Worm (Caenorhabditis elegans): ENCODE data around the gene C08E8.2.

C08E8.2 gene

ce11 chrV:18382590-18382989, 26.9 kb upstream of the C08E8.2 start, which contains the start of gene nhr-288:
TSS of gene nhr-288 (minus strand) at chrV:18382690.
- no peak for TF ChIP-seq scrt-1 (GFP tag; IDR thresholded peaks at IDR 0.05)
- no peak for TF ChIP-seq pes-1 (GFP tag; IDR thresholded peaks at IDR 0.05)

- TF ChIP-seq tbx-37 (GFP tag; conservative IDR thresholded peaks at IDR 0.05) = no peak
- TF ChIP-seq hmbx-1 (tag; optimal IDR thresholded peaks at IDR 0.05) = no peak
- no peak for TF ChIP-seq ceh-13 (GFP tag; optimal IDR thresholded peaks at IDR 0.05)
- TF ChIP-seq sea-1 (GFP tag; conservative IDR thresholded peaks at IDR 0.05) = no peak
- TF ChIP-seq hmg-4 (GFP tag; optimal IDR thresholded peaks at IDR 0.05) = no peak
- TF ChIP-seq ets-7 (tag; optimal IDR thresholded peaks at IDR 0.05) = no peak
- no peak for TF ChIP-seq pes-1 (GFP tag; IDR thresholded peaks at IDR 0.05)
- no peak for TF ChIP-seq tbx-11 (GFP tag; IDR thresholded peaks at IDR 0.05)
Observed at ce11 chrV:18378819-18379218, 23.2 kb upstream of the C08E8.2 start, which contains the start of gene Y51A2B.8. TSS of gene Y51A2B.8 (plus strand) at chrV:18379119.

ce11 chrV:18375551-18375950, 19.9 kb upstream of the C08E8.2 start:
- TF ChIP-seq sea-1 (GFP tag; conservative IDR thresholded peaks at IDR 0.05) (no peak), ceh-13 (GFP tag; optimal IDR thresholded peaks at IDR 0.05) (no peak), tbx-11 (GFP tag; IDR thresholded peaks at IDR 0.05) (no peak), tbx-37 (GFP tag; conservative IDR thresholded peaks at IDR 0.05) (no peak), hmg-4 (GFP tag; optimal IDR thresholded peaks at IDR 0.05) (no peak), hmbx-1 (tag; optimal IDR thresholded peaks at IDR 0.05) (no peak), scrt-1 (GFP tag; IDR thresholded peaks at IDR 0.05) (no peak), ama-1 (optimal IDR thresholded peaks at IDR 0.05) (no peak), F13C5.2 (tag; optimal IDR thresholded peaks at IDR 0.05) (no peak), B0310.2 (tag; optimal IDR thresholded peaks at IDR 0.05) (no peak), ets-7 (tag; optimal IDR thresholded peaks at IDR 0.05) (no peak)

ce11 chrV:18374194-18374593, 18.6 kb upstream of the C08E8.2 start, which contains the start of gene Y51A2B.2:
TSS of gene Y51A2B.2 (plus strand) at chrV:18374494.
- no peak for TF ChIP-seq tbx-37 (GFP tag; conservative IDR thresholded peaks at IDR 0.05)
- TF ChIP-seq hmbx-1 (tag; optimal IDR thresholded peaks at IDR 0.05) = no peak
- TF ChIP-seq tra-4 (tag; optimal IDR thresholded peaks at IDR 0.05) = no peak
- no peak for TF ChIP-seq hmg-4 (GFP tag; optimal IDR thresholded peaks at IDR 0.05)
- no peak for TF ChIP-seq ama-1 (optimal IDR thresholded peaks at IDR 0.05)
- TF ChIP-seq ceh-13 (GFP tag; optimal IDR thresholded peaks at IDR 0.05) = no peak

ce11 chrV:18371579-18371978, 15.9 kb upstream of the C08E8.2 start, which contains the start of gene C08E8.4:
TSS of gene C08E8.4 (plus strand) at chrV:18371846.
- TF ChIP-seq ama-1 (optimal IDR thresholded peaks at IDR 0.05) = no peak
- no peak for TF ChIP-seq flt-1 (GFP tag; IDR thresholded peaks at IDR 0.05)
- no peak for TF ChIP-seq F13C5.2 (tag; optimal IDR thresholded peaks at IDR 0.05)

DNA sequence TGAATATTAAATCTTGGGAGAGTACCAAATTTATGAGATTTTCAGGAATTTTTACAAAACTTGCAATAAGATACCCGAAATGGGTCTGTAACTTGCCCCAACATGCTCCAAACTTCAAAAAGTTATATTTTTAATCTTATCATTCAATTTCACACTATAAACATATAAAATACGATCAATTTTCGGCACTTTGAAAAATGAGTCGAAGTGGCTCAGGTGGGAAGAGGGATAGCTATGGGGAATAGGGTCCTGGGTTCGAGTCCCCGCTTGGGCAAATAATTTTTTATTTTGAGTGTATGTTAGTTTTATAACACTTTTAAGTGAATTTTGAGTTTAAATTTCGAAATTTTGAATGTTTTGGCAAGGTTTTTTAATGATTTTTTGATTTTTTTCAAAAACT, 15.4 kb upstream of the C08E8.2 start:
- TF ChIP-seq tbx-37 (GFP tag; conservative IDR thresholded peaks at IDR 0.05) = no peak
- no peak for TF ChIP-seq hnd-1 (tag; optimal IDR thresholded peaks at IDR 0.05)
- TF ChIP-seq ceh-13 (GFP tag; optimal IDR thresholded peaks at IDR 0.05) = no peak
- TF ChIP-seq sea-1 (GFP tag; conservative IDR thresholded peaks at IDR 0.05) = no peak
- TF ChIP-seq B0310.2 (tag; optimal IDR thresholded peaks at IDR 0.05) = no peak
- TF ChIP-seq scrt-1 (GFP tag; IDR thresholded peaks at IDR 0.05) = no peak
- TF ChIP-seq ama-1 (optimal IDR thresholded peaks at IDR 0.05) = no peak
- no peak for TF ChIP-seq ceh-36 (tag; optimal IDR thresholded peaks at IDR 0.05)
- TF ChIP-seq flt-1 (GFP tag; IDR thresholded peaks at IDR 0.05) = no peak
- no peak for TF ChIP-seq pes-1 (GFP tag; IDR thresholded peaks at IDR 0.05)
- no peak for TF ChIP-seq tra-4 (tag; optimal IDR thresholded peaks at IDR 0.05)
- TF ChIP-seq ets-7 (tag; optimal IDR thresholded peaks at IDR 0.05) = no peak
- TF ChIP-seq tbx-11 (GFP tag; IDR thresholded peaks at IDR 0.05) = no peak

ce11 chrV:18368322-18368721, 12.7 kb upstream of the C08E8.2 start, which contains the start of gene C08E8.6:
TSS of gene C08E8.6 (minus strand) at chrV:18368422.
- TF ChIP-seq ets-7 (tag; optimal IDR thresholded peaks at IDR 0.05) = no peak
- no peak for TF ChIP-seq hmbx-1 (tag; optimal IDR thresholded peaks at IDR 0.05)
- TF ChIP-seq ceh-13 (GFP tag; optimal IDR thresholded peaks at IDR 0.05) = no peak
- no peak for TF ChIP-seq aly-1 (tag; optimal IDR thresholded peaks at IDR 0.05)
- no peak for TF ChIP-seq sea-1 (GFP tag; conservative IDR thresholded peaks at IDR 0.05)
- TF ChIP-seq tbx-11 (GFP tag; IDR thresholded peaks at IDR 0.05) = no peak
- TF ChIP-seq ceh-36 (tag; optimal IDR thresholded peaks at IDR 0.05) = no peak
- TF ChIP-seq tbx-37 (GFP tag; conservative IDR thresholded peaks at IDR 0.05) = no peak

- TF ChIP-seq ceh-36 (tag; optimal IDR thresholded peaks at IDR 0.05) = peak; percentile 57
- TF ChIP-seq pes-1 (GFP tag; IDR thresholded peaks at IDR 0.05) = no peak
- no peak for TF ChIP-seq tra-4 (tag; optimal IDR thresholded peaks at IDR 0.05)
- no peak for TF ChIP-seq hnd-1 (tag; optimal IDR thresholded peaks at IDR 0.05)
Observed at ce11 chrV:18364558-18364957, 8.9 kb upstream of the C08E8.2 start, which contains the start of gene C08E8.9. TSS of gene C08E8.9 (plus strand) at chrV:18364858.

DNA sequence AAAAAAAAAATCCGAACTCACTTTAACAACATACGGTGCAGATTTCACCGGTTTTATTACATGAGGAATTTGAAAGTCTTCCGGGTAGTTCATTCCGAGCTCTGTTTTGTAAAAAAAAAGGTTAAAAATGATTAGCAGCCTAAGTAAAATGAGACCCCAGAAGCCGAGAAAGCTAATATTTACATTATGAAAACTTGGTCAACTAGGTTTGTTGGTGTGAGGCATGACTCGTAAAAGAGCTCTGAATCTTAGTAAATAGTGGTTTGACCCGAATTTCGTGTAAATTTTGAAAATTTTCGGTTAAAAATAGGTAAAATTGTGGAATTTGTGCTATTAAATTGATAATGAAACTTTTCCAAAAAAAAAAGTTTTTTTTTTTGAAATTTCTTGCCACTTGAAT, 6.8 kb upstream of the C08E8.2 start, which contains the start of gene C08E8.1:
Gene C08E8.1 (minus strand): TSS at position 101 of the 400 bp plus-strand sequence.
- no peak for TF ChIP-seq hnd-1 (tag; optimal IDR thresholded peaks at IDR 0.05)
- TF ChIP-seq tra-4 (tag; optimal IDR thresholded peaks at IDR 0.05) = no peak
- no peak for TF ChIP-seq tbx-11 (GFP tag; IDR thresholded peaks at IDR 0.05)
- TF ChIP-seq tbx-37 (GFP tag; conservative IDR thresholded peaks at IDR 0.05) = no peak
- no peak for TF ChIP-seq aly-1 (tag; optimal IDR thresholded peaks at IDR 0.05)

All from whole organism, early embryonic.